Worm (Caenorhabditis elegans) whole organism, L3 larva: Measurements from ENCODE around the gene Y47A7.2.

ENCODE experiments used
- ZK546.5 ChIP-seq: sonication (generic microtip); optimal IDR thresholded peaks from 2 replicates; lab custom pipeline; 2017; ENCODE audit warnings: missing biosample characterization, missing genetic modification characterization
- aly-2 ChIP-seq: fragments of 150-350 bp; optimal IDR thresholded peaks from 2 replicates; lab custom pipeline; 2014; ENCODE audit warnings: missing biosample characterization, missing genetic modification characterization
- ama-1 ChIP-seq: fragments of 150-350 bp; optimal IDR thresholded peaks from 2 replicates; lab custom pipeline; 2018
- ceh-16 ChIP-seq: sonication (generic microtip); optimal IDR thresholded peaks from 2 replicates; lab custom pipeline; 2017; ENCODE audit warnings: missing biosample characterization, missing genetic modification characterization
- ceh-28 ChIP-seq: fragments of 150-350 bp; optimal IDR thresholded peaks from 2 replicates; lab custom pipeline; 2014; ENCODE audit warnings: missing biosample characterization, missing genetic modification reagents, missing genetic modification characterization
- ceh-9 ChIP-seq: sonication (generic microtip); optimal IDR thresholded peaks from 2 replicates; lab custom pipeline; 2018; ENCODE audit warnings: missing biosample characterization, missing genetic modification characterization
- egl-5 ChIP-seq: fragments of 150-350 bp; optimal IDR thresholded peaks from 2 replicates; lab custom pipeline; 2017; ENCODE audit warnings: missing biosample characterization, missing genetic modification reagents, missing genetic modification characterization, inconsistent platforms
- elt-1 ChIP-seq: fragments of 150-350 bp; optimal IDR thresholded peaks from 2 replicates; lab custom pipeline; 2014; ENCODE audit warnings: missing biosample characterization, missing genetic modification characterization
- elt-2 ChIP-seq: sonication (generic microtip); optimal IDR thresholded peaks from 2 replicates; lab custom pipeline; 2016; ENCODE audit warnings: missing genetic modification reagents, mild to moderate bottlenecking, missing genetic modification characterization, missing compliant biosample characterization
- elt-3 ChIP-seq, 3 experiments: fragments of 150-350 bp in 1 of 3; sonication (generic microtip) in 2 of 3; optimal IDR thresholded peaks; 2 replicates in 2 of 3; 4 replicates in 1 of 3; lab custom pipeline; 2014 to 2017; ENCODE audit warnings: missing biosample characterization in 3 of 3, missing genetic modification characterization in 3 of 3
- eor-1 ChIP-seq, 2 experiments: fragments of 150-350 bp; optimal IDR thresholded peaks; 2 replicates each; lab custom pipeline; 2014 to 2018; ENCODE audit warnings: missing biosample characterization in 2 of 2, missing genetic modification characterization in 2 of 2
- fkh-10 ChIP-seq: sonication (generic microtip); optimal IDR thresholded peaks from 2 replicates; lab custom pipeline; 2017; ENCODE audit warnings: missing biosample characterization, missing genetic modification reagents, missing genetic modification characterization
- fkh-2 ChIP-seq: fragments of 150-350 bp; optimal IDR thresholded peaks from 2 replicates; lab custom pipeline; 2014; ENCODE audit warnings: missing biosample characterization, missing genetic modification reagents, missing genetic modification characterization
- hmg-11 ChIP-seq: sonication (generic microtip); optimal IDR thresholded peaks from 2 replicates; lab custom pipeline; 2016; ENCODE audit warnings: missing genetic modification characterization, missing compliant biosample characterization
- lin-15B ChIP-seq: fragments of 150-350 bp; optimal IDR thresholded peaks from 2 replicates; lab custom pipeline; 2014; ENCODE audit warnings: missing biosample characterization, missing genetic modification characterization
- lin-39 ChIP-seq: fragments of 150-350 bp; optimal IDR thresholded peaks from 2 replicates; lab custom pipeline; 2018; ENCODE audit warnings: missing biosample characterization, missing genetic modification reagents, missing genetic modification characterization
- lsy-12 ChIP-seq: sonication (generic microtip); optimal IDR thresholded peaks from 2 replicates; lab custom pipeline; 2016; ENCODE audit warnings: mild to moderate bottlenecking, missing genetic modification characterization, missing compliant biosample characterization
- mdl-1 ChIP-seq: fragments of 150-350 bp; optimal IDR thresholded peaks from 2 replicates; lab custom pipeline; 2014; ENCODE audit warnings: missing biosample characterization, missing genetic modification characterization
- nfya-1 ChIP-seq: sonication (generic microtip); optimal IDR thresholded peaks from 2 replicates; lab custom pipeline; 2017; ENCODE audit warnings: missing genetic modification characterization, mild to moderate bottlenecking, missing compliant biosample characterization, antibody characterized with exemption, moderate library complexity; ENCODE audit not compliant: insufficient read depth
- nhr-11 ChIP-seq: fragments of 150-350 bp; optimal IDR thresholded peaks from 2 replicates; lab custom pipeline; 2014; ENCODE audit warnings: missing biosample characterization, missing genetic modification characterization
- nhr-12 ChIP-seq: fragments of 150-350 bp; optimal IDR thresholded peaks from 2 replicates; lab custom pipeline; 2014; ENCODE audit warnings: missing biosample characterization, missing genetic modification characterization
- nhr-237 ChIP-seq: fragments of 150-350 bp; optimal IDR thresholded peaks from 2 replicates; lab custom pipeline; 2014; ENCODE audit warnings: missing biosample characterization, missing genetic modification characterization
- nhr-28 ChIP-seq: fragments of 150-350 bp; optimal IDR thresholded peaks from 2 replicates; lab custom pipeline; 2014; ENCODE audit warnings: missing biosample characterization, missing genetic modification characterization
- nhr-43 ChIP-seq: sonication (generic microtip); optimal IDR thresholded peaks from 2 replicates; lab custom pipeline; 2016; ENCODE audit warnings: mild to moderate bottlenecking, missing genetic modification characterization, missing compliant biosample characterization; ENCODE audit not compliant: poor library complexity, severe bottlenecking
- nhr-67 ChIP-seq: fragments of 150-350 bp; optimal IDR thresholded peaks from 2 replicates; lab custom pipeline; 2014; ENCODE audit warnings: missing biosample characterization, missing genetic modification characterization
- nhr-76 ChIP-seq: fragments of 150-350 bp; sonication (generic microtip); optimal IDR thresholded peaks from 5 replicates; lab custom pipeline; 2014; ENCODE audit warnings: missing biosample characterization, missing genetic modification characterization
- pha-4 ChIP-seq: fragments of 150-350 bp; optimal IDR thresholded peaks from 2 replicates; lab custom pipeline; 2014; ENCODE audit warnings: missing biosample characterization, missing genetic modification reagents, missing genetic modification characterization
- sea-2 ChIP-seq: fragments of 150-350 bp; sonication (generic microtip); optimal IDR thresholded peaks from 4 replicates; lab custom pipeline; 2014; ENCODE audit warnings: missing biosample characterization, missing genetic modification reagents, missing genetic modification characterization
- skn-1 ChIP-seq: fragments of 150-350 bp; optimal IDR thresholded peaks from 2 replicates; lab custom pipeline; 2014; ENCODE audit warnings: missing biosample characterization, missing genetic modification characterization
- snpc-4 ChIP-seq: fragments of 150-350 bp; optimal IDR thresholded peaks from 2 replicates; lab custom pipeline; 2014; ENCODE audit warnings: missing biosample characterization, missing genetic modification characterization
- tbx-2 ChIP-seq: sonication (generic microtip); optimal IDR thresholded peaks from 2 replicates; lab custom pipeline; 2016; ENCODE audit warnings: mild to moderate bottlenecking, missing genetic modification characterization, missing compliant biosample characterization
- zag-1 ChIP-seq: fragments of 150-350 bp; optimal IDR thresholded peaks from 2 replicates; lab custom pipeline; 2014; ENCODE audit warnings: missing biosample characterization, missing genetic modification characterization
- ztf-11 ChIP-seq: fragments of 150-350 bp; optimal IDR thresholded peaks from 2 replicates; lab custom pipeline; 2014; ENCODE audit warnings: missing biosample characterization, missing genetic modification characterization
- ztf-4 ChIP-seq: fragments of 150-350 bp; optimal IDR thresholded peaks from 2 replicates; lab custom pipeline; 2014; ENCODE audit warnings: missing biosample characterization, missing genetic modification characterization

Y47A7.2 gene

ce11 chrV:5237116-5237515 is 39.0 kb upstream of the Y47A7.2 start, which contains the start of gene cest-35.2:
cest-35.2 (minus strand) TSS chrV:5237216.
- TF ChIP-seq pha-4, result no peak
- TF ChIP-seq nhr-12 (tag; lab: Kevin White, UChicago), result no peak
- TF ChIP-seq elt-2 (tag; lab: Kevin White, UChicago), result no peak
- no peak for TF ChIP-seq ztf-4
- no peak for TF ChIP-seq elt-1 (tag; lab: Kevin White, UChicago)
- TF ChIP-seq lin-39 (tag; lab: Kevin White, UChicago), result no peak
- no peak for TF ChIP-seq lin-15B (tag; lab: Kevin White, UChicago)
- no peak for TF ChIP-seq nhr-28 (tag; lab: Kevin White, UChicago)
- no peak for TF ChIP-seq ceh-9 (tag; lab: Kevin White, UChicago)
- TF ChIP-seq fkh-2 (tag; lab: Kevin White, UChicago), result no peak
- no peak for TF ChIP-seq skn-1 (tag; lab: Kevin White, UChicago)
- no peak for TF ChIP-seq sea-2 (GFP tag; lab: Kevin White, UChicago)

DNA sequence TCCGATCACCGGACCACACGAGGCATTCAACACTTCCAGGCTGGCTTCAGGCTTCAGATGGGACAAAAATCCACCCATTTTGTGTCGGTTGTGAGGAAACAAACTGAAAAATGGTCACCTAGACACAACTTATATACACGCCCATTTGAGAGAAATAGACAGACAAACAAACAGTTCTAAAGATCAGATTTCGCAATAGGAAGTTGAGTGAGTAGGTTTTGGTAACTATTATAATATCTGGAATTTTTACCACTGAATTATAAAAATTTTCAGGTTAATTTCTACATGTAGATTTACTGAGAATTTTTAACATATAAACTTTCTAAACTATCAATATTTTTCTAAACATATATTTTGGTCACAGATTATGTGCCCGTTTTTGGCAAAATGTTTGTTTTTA is 35.6 kb upstream of the Y47A7.2 start, which contains the start of gene cest-32:
TSS of gene cest-32 (minus strand) at position 115 of the 400 bp plus-strand sequence.
- no peak for TF ChIP-seq elt-2 (tag; lab: Kevin White, UChicago)
- peak; percentile 12 for TF ChIP-seq pha-4
- no peak for TF ChIP-seq elt-1 (tag; lab: Kevin White, UChicago)
- no peak for TF ChIP-seq egl-5 (tag; lab: Kevin White, UChicago)
- no peak for TF ChIP-seq ceh-9 (tag; lab: Kevin White, UChicago)
- no peak for TF ChIP-seq ztf-11 (tag; lab: Kevin White, UChicago)
- no peak for TF ChIP-seq lin-39 (tag; lab: Kevin White, UChicago)
- no peak for TF ChIP-seq nhr-12 (tag; lab: Kevin White, UChicago)

ce11 chrV:5228513-5228912 is 30.4 kb upstream of the Y47A7.2 start:
- TF ChIP-seq nhr-11, result no peak
- TF ChIP-seq pha-4, result peak; percentile 59

DNA sequence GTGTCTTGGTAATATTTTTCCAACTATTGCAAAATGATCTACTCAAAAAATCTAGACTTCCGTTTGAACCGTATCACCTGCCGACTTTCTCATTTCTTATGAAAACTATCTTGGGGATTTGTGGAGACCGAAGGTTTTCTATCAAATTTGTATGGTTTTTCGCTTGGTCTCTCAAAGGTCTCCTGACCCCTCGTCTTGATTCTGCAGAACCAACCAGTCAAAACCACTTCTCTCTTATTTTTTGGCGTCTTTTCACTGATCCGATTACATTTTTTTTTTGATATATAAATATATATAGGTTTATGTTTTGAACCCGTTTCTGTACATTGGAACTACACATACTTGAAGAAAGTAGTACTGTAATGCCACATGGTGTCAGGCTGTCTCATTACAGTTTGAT is 27.5 kb upstream of the Y47A7.2 start:
- TF ChIP-seq nhr-28 (tag; lab: Kevin White, UChicago) (no peak), elt-3 (tag; optimal IDR thresholded peaks at IDR 0.05; lab: Kevin White, UChicago) (no peak), skn-1 (tag; lab: Kevin White, UChicago) (no peak), nfya-1 (tag; lab: Kevin White, UChicago) (no peak), ZK546.5 (no peak), elt-1 (tag; lab: Kevin White, UChicago) (no peak), aly-2 (tag; lab: Kevin White, UChicago) (no peak), eor-1 (tag; optimal IDR thresholded peaks at IDR 0.05; lab: Kevin White, UChicago) (no peak), lsy-12 (tag; lab: Kevin White, UChicago) (no peak), zag-1 (no peak), ceh-16 (tag; lab: Kevin White, UChicago) (no peak), sea-2 (GFP tag; lab: Kevin White, UChicago) (no peak), nhr-67 (tag; lab: Kevin White, UChicago) (no peak), ceh-28 (tag; lab: Kevin White, UChicago) (no peak), nhr-76 (no peak), mdl-1 (no peak), hmg-11 (no peak), fkh-2 (tag; lab: Kevin White, UChicago) (no peak)

DNA sequence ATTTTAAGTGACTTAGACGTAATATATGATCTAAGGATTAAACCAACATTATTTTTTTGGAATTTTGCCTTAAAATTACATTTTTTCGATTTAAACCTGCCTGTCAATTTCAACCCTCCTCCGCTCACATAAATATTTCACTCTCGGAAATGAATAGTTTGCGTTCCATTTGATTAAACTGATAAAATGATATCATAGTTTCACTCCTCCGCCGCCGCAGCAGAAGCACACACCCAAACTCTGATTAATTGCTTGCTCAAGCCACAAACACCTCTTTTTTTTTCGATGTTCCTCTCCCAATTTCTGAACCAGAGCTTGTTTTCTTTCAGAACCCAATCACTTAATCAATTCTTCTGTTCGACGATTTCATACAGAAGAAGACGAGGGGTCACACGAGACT is 24.9 kb upstream of the Y47A7.2 start, which contains the start of gene Y49G5B.1:
TSS of gene Y49G5B.1 (plus strand) at position 324 of the 400 bp plus-strand sequence.
- TF ChIP-seq snpc-4 (no peak), nhr-43 (tag; lab: Kevin White, UChicago) (no peak), elt-2 (tag; lab: Kevin White, UChicago) (peak; percentile 2), nhr-237 (tag; lab: Kevin White, UChicago) (no peak), nhr-67 (tag; lab: Kevin White, UChicago) (no peak), zag-1 (no peak)

- TF ChIP-seq fkh-10 (GFP tag; lab: Kevin White, UChicago) (no peak), nfya-1 (tag; lab: Kevin White, UChicago) (peak; percentile 89), nhr-76 (no peak), tbx-2 (no peak), fkh-2 (tag; lab: Kevin White, UChicago) (no peak), egl-5 (tag; lab: Kevin White, UChicago) (no peak), ama-1 (lab: Kevin White, UChicago) (no peak), nhr-11 (no peak)
Observed at ce11 chrV:5213674-5214073, 15.5 kb upstream of the Y47A7.2 start.
